Worm (Caenorhabditis elegans): Measurements from ENCODE around the gene ugt-59.

DNA sequence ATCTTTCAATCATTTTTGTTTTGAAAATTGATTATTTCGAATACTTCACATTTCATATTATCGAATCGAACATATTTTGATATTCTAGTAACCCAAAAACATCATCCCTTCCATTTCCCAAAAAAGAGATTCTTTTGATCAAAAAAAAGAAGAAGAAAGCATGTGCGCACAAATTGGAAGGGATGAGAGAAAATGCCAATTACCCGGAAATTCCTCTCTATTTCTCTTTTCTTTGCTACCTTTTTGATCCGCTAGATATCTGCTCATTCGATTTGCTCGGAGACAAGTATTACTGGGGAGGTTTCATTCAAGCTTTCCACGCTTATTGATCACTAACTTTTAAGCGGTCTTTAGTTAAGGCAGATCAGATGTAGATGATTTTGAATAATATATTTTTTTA lies 36.4 kb downstream of the ugt-59 start:
- no peak for TF ChIP-seq flt-1 (GFP tag; IDR thresholded peaks at IDR 0.05)
- TF ChIP-seq cog-1 (tag; optimal IDR thresholded peaks at IDR 0.05): no peak
- no peak for TF ChIP-seq T22C8.4 (GFP tag; IDR thresholded peaks at IDR 0.05)
- TF ChIP-seq ztf-23 (GFP tag; IDR thresholded peaks at IDR 0.05): no peak
- no peak for TF ChIP-seq med-1 (GFP tag; optimal IDR thresholded peaks at IDR 0.05; ENCODE audit: insufficient read depth)
- TF ChIP-seq ref-1 (GFP tag; conservative IDR thresholded peaks at IDR 0.05): no peak
- TF ChIP-seq ztf-29 (GFP tag; IDR thresholded peaks at IDR 0.05): no peak
